Fruit fly (Drosophila melanogaster): ENCODE measurements around the gene CG42586.

DNA sequence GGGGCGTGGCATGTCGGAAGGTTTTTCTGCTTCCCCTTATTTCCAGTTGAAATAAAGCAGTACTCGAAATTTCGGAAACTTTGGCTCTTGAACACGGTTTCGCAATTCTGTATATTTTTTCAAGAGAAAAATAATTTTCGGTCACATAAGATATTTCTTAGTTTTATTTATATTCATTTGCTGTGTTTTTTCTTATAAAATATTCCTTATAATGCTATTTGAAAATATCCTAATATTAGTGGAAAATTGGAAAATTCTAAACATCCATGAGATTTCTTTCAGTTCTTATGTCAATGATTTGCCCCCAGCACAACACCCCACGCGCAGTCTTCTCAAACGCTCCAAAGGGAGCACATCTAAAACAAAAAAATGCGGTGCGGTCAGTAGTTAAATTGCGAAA, 18.8 kb upstream of the CG42586 start, which contains the start of gene CG4691:
- TF ChIP-seq CG5245 (GFP tag; optimal IDR thresholded peaks at IDR 0.05) (no peak), MESR4 (GFP tag; optimal IDR thresholded peaks at IDR 0.05) (no peak), D19B (GFP tag; optimal IDR thresholded peaks at IDR 0.05) (no peak), otp (GFP tag; IDR thresholded peaks at IDR 0.05) (no peak), E2f2 (GFP tag; IDR thresholded peaks at IDR 0.05) (no peak), Camta (GFP tag; optimal IDR thresholded peaks at IDR 0.05) (no peak), dm (GFP tag; optimal IDR thresholded peaks at IDR 0.05) (no peak), CG6654 (GFP tag; optimal IDR thresholded peaks at IDR 0.05) (no peak), pum (GFP tag; optimal IDR thresholded peaks at IDR 0.05) (no peak), Dad (GFP tag; optimal IDR thresholded peaks at IDR 0.05) (no peak), CG7839 (tag; optimal IDR thresholded peaks at IDR 0.05) (no peak), dati (GFP tag; IDR thresholded peaks at IDR 0.05) (no peak), bsh (GFP tag; optimal IDR thresholded peaks at IDR 0.05) (no peak)

All from whole organism, embryonic.